Worm (Caenorhabditis elegans): ENCODE results near the gene Y43F8B.11.

Gene Y43F8B.11

DNA sequence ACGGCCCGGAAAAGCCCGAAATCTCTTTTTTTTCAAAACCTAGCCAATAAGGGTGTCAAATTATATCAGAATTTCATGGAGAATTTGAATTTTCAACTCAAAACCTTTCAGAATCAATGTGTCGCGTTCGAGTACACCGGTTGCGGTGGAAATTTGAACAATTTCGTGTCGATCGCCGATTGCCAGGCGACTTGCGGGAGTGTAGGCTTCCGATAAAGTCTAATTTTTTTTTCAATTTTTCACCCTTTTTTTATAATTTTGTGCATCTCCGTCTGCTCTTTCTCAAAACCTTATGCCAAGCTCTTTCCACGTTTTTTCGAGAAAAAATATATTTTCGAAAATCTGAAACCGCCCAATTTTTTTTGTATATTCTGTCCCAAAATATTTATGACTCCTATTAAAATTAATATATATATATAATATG, 49.0 kb downstream of the Y43F8B.11 start (continued):
- TF ChIP-seq snpc-4 (tag; optimal IDR thresholded peaks at IDR 0.05) = no peak
- no peak for TF ChIP-seq dpl-1 (GFP tag; optimal IDR thresholded peaks at IDR 0.05)
- peak; percentile 96 for TF ChIP-seq T26A8.4 (GFP tag; IDR thresholded peaks at IDR 0.05)
- no peak for TF ChIP-seq daf-16 (GFP tag; optimal IDR thresholded peaks at IDR 0.05)
- no peak for TF ChIP-seq daf-16 (tag; optimal IDR thresholded peaks at IDR 0.05)
- TF ChIP-seq lin-29 (GFP tag; IDR thresholded peaks at IDR 0.05) = 0 out of 2 replicates have a peak, but pooled peaks have one; percentile 8
- no peak for TF ChIP-seq daf-12 (tag; optimal IDR thresholded peaks at IDR 0.05)
- no peak for TF ChIP-seq ZK546.5 (tag; optimal IDR thresholded peaks at IDR 0.05)
- TF ChIP-seq cey-2 (tag; optimal IDR thresholded peaks at IDR 0.05; ENCODE audit: borderline replicate concordance, insufficient read depth) = no peak
- TF ChIP-seq dmd-9 (GFP tag; IDR thresholded peaks at IDR 0.05) = no peak
- no peak for TF ChIP-seq fos-1 (tag; optimal IDR thresholded peaks at IDR 0.05)
- TF ChIP-seq snpc-1.2 (GFP tag; IDR thresholded peaks at IDR 0.05) = peak; percentile 77; the same call in 1 of the 2 replicates
- TF ChIP-seq hif-1 (tag; optimal IDR thresholded peaks at IDR 0.05) = no peak
- no peak for TF ChIP-seq nhr-111 (GFP tag; optimal IDR thresholded peaks at IDR 0.05)
- TF ChIP-seq F44E2.7 (GFP tag; IDR thresholded peaks at IDR 0.05) = 0 out of 2 replicates have a peak, but pooled peaks have one; percentile 4
- TF ChIP-seq jun-1 (tag; optimal IDR thresholded peaks at IDR 0.05) = no peak
- no peak for TF ChIP-seq fkh-10 (GFP tag; optimal IDR thresholded peaks at IDR 0.05)
- TF ChIP-seq nhr-10 (tag; optimal IDR thresholded peaks at IDR 0.05) = no peak
- TF ChIP-seq ama-1 (optimal IDR thresholded peaks at IDR 0.05) = no peak
- TF ChIP-seq ceh-32 (tag; optimal IDR thresholded peaks at IDR 0.05; ENCODE audit: poor library complexity) = no peak
- TF ChIP-seq lim-7 (GFP tag; IDR thresholded peaks at IDR 0.05) = 0 out of 2 replicates have a peak, but pooled peaks have one; percentile 37
- no peak for TF ChIP-seq lir-3 (tag; optimal IDR thresholded peaks at IDR 0.05)
- TF ChIP-seq daf-8 (GFP tag; IDR thresholded peaks at IDR 0.05) = no peak
- no peak for TF ChIP-seq nhr-237 (tag; optimal IDR thresholded peaks at IDR 0.05)
- peak; percentile 72 for TF ChIP-seq vab-7 (GFP tag; IDR thresholded peaks at IDR 0.05)
- TF ChIP-seq lin-1 (GFP tag; IDR thresholded peaks at IDR 0.05) = peak; percentile 64; the same call in 1 of the 2 replicates
- TF ChIP-seq ctbp-1 (GFP tag; IDR thresholded peaks at IDR 0.05) = peak; percentile 90
- no peak for TF ChIP-seq tag-97 (GFP tag; IDR thresholded peaks at IDR 0.05)
- TF ChIP-seq nhr-76 (tag; optimal IDR thresholded peaks at IDR 0.05) = no peak
- TF ChIP-seq pha-4 (GFP tag; IDR thresholded peaks at IDR 0.05) = peak; percentile 69
- no peak for TF ChIP-seq pha-4 (tag; optimal IDR thresholded peaks at IDR 0.05)
- TF ChIP-seq spr-1 (tag; optimal IDR thresholded peaks at IDR 0.05) = peak; percentile 40
- TF ChIP-seq madf-5 (GFP tag; IDR thresholded peaks at IDR 0.05) = no peak
- peak; percentile 14 for TF ChIP-seq mxl-3 (GFP tag; optimal IDR thresholded peaks at IDR 0.05)
- peak; percentile 82 for TF ChIP-seq aha-1 (tag)
- peak; percentile 20; the same call in 1 of the 2 replicates for TF ChIP-seq Y48G9A.11 (GFP tag; IDR thresholded peaks at IDR 0.05)
- no peak for TF ChIP-seq F49E8.2 (tag; optimal IDR thresholded peaks at IDR 0.05; ENCODE audit: borderline replicate concordance)
- TF ChIP-seq T20F7.1 (GFP tag; optimal IDR thresholded peaks at IDR 0.05) = no peak
- TF ChIP-seq egl-27 (tag; optimal IDR thresholded peaks at IDR 0.05) = no peak
- TF ChIP-seq lin-38 (GFP tag; IDR thresholded peaks at IDR 0.05) = peak; percentile 63
- no peak for TF ChIP-seq lin-13 (GFP tag; optimal IDR thresholded peaks at IDR 0.05)
- peak; percentile 29 for TF ChIP-seq duxl-1 (tag; optimal IDR thresholded peaks at IDR 0.05; ENCODE audit: poor library complexity)
- TF ChIP-seq ceh-20 (GFP tag; IDR thresholded peaks at IDR 0.05) = peak; percentile 73
- no peak for TF ChIP-seq zip-11 (GFP tag; IDR thresholded peaks at IDR 0.05)
- no peak for TF ChIP-seq unc-39 (tag; optimal IDR thresholded peaks at IDR 0.05)
- peak; percentile 39; the same call in 1 of the 2 replicates for TF ChIP-seq saeg-2 (GFP tag; IDR thresholded peaks at IDR 0.05)
- TF ChIP-seq Y75B8A.6 (GFP tag; IDR thresholded peaks at IDR 0.05) = no peak
- TF ChIP-seq zag-1 (tag; optimal IDR thresholded peaks at IDR 0.05) = no peak
- TF ChIP-seq nhr-28 (tag; optimal IDR thresholded peaks at IDR 0.05) = peak; percentile 4
- no peak for TF ChIP-seq ceh-28 (tag; optimal IDR thresholded peaks at IDR 0.05)
- no peak for TF ChIP-seq nhr-6 (tag; optimal IDR thresholded peaks at IDR 0.05)
- peak; percentile 31 for TF ChIP-seq hlh-11 (tag; optimal IDR thresholded peaks at IDR 0.05)

Data from whole organism, L4 larva.